Worm (Caenorhabditis elegans): ENCODE results near the gene clec-175.

clec-175 gene

ce11 chrIV:4397586-4397985, 24.5 kb upstream of the clec-175 start:
- TF ChIP-seq pha-4 (tag; optimal IDR thresholded peaks at IDR 0.05) = no peak
- TF ChIP-seq lin-15B (tag; optimal IDR thresholded peaks at IDR 0.05) = no peak
- TF ChIP-seq nfya-1 (tag; optimal IDR thresholded peaks at IDR 0.05; ENCODE audit: insufficient read depth) = peak; percentile 94

ce11 chrIV:4398420-4398819, 23.7 kb upstream of the clec-175 start:
- TF ChIP-seq nhr-11 (tag; optimal IDR thresholded peaks at IDR 0.05) (no peak), aly-2 (tag; optimal IDR thresholded peaks at IDR 0.05) (no peak), elt-3 (tag; optimal IDR thresholded peaks at IDR 0.05) (peak in 1 of 3 experiments; percentile 47), ZK546.5 (tag; optimal IDR thresholded peaks at IDR 0.05) (no peak), ztf-4 (tag; optimal IDR thresholded peaks at IDR 0.05) (no peak), lin-15B (tag; optimal IDR thresholded peaks at IDR 0.05) (no peak), nhr-77 (tag; optimal IDR thresholded peaks at IDR 0.05) (no peak), snpc-4 (tag; optimal IDR thresholded peaks at IDR 0.05) (peak; percentile 27), skn-1 (tag; optimal IDR thresholded peaks at IDR 0.05) (no peak), jun-1 (tag; optimal IDR thresholded peaks at IDR 0.05) (no peak), elt-1 (tag; optimal IDR thresholded peaks at IDR 0.05) (no peak), fkh-10 (GFP tag; optimal IDR thresholded peaks at IDR 0.05) (no peak), pha-4 (tag; optimal IDR thresholded peaks at IDR 0.05) (peak; percentile 22), nfya-1 (tag; optimal IDR thresholded peaks at IDR 0.05; ENCODE audit: insufficient read depth) (no peak), lin-39 (tag; optimal IDR thresholded peaks at IDR 0.05) (no peak), ceh-28 (tag; optimal IDR thresholded peaks at IDR 0.05) (no peak), ama-1 (optimal IDR thresholded peaks at IDR 0.05) (peak; percentile 49), fos-1 (tag; optimal IDR thresholded peaks at IDR 0.05) (no peak), pqm-1 (tag; optimal IDR thresholded peaks at IDR 0.05) (no peak), lsy-12 (tag; optimal IDR thresholded peaks at IDR 0.05) (peak; percentile 1), nhr-76 (tag; optimal IDR thresholded peaks at IDR 0.05) (no peak), daf-12 (tag; optimal IDR thresholded peaks at IDR 0.05) (no peak), hmg-11 (tag; optimal IDR thresholded peaks at IDR 0.05) (no peak), ztf-11 (tag; optimal IDR thresholded peaks at IDR 0.05) (no peak), unc-39 (tag; optimal IDR thresholded peaks at IDR 0.05) (no peak), ceh-82 (tag; optimal IDR thresholded peaks at IDR 0.05) (no peak), nhr-28 (tag; optimal IDR thresholded peaks at IDR 0.05) (no peak), nhr-43 (tag; optimal IDR thresholded peaks at IDR 0.05; ENCODE audit: poor library complexity, severe bottlenecking) (peak; percentile 48), nhr-25 (tag; optimal IDR thresholded peaks at IDR 0.05) (peak; percentile 73), nhr-237 (tag; optimal IDR thresholded peaks at IDR 0.05) (no peak), mdl-1 (tag; optimal IDR thresholded peaks at IDR 0.05) (no peak), sea-2 (GFP tag; optimal IDR thresholded peaks at IDR 0.05) (no peak), egl-5 (tag; optimal IDR thresholded peaks at IDR 0.05) (no peak), ceh-16 (tag; optimal IDR thresholded peaks at IDR 0.05) (no peak), nhr-12 (tag; optimal IDR thresholded peaks at IDR 0.05) (no peak), eor-1 (tag; optimal IDR thresholded peaks at IDR 0.05) (no peak), fkh-2 (tag; optimal IDR thresholded peaks at IDR 0.05) (no peak), zag-1 (tag; optimal IDR thresholded peaks at IDR 0.05) (no peak), ceh-9 (tag; optimal IDR thresholded peaks at IDR 0.05) (no peak), nhr-67 (tag; optimal IDR thresholded peaks at IDR 0.05) (no peak), mml-1 (tag; optimal IDR thresholded peaks at IDR 0.05) (no peak), unc-62 (GFP tag; optimal IDR thresholded peaks at IDR 0.05) (no peak), tbx-2 (tag; optimal IDR thresholded peaks at IDR 0.05) (peak; percentile 6), egl-27 (tag; optimal IDR thresholded peaks at IDR 0.05) (no peak), nhr-23 (tag; optimal IDR thresholded peaks at IDR 0.05) (no peak), elt-2 (tag; optimal IDR thresholded peaks at IDR 0.05) (no peak), R02D3.7 (tag; optimal IDR thresholded peaks at IDR 0.05) (peak; percentile 17)
